Fruit fly (Drosophila melanogaster) whole organism, wandering third instar larva: ENCODE data around the gene eIF5B.

Experiments
- CG32264 ChIP-seq: fragments of 200-800 bp; sonication (Bioruptor generic); optimal IDR thresholded peaks from 2 replicates; lab custom pipeline; 2016; ENCODE audit warnings: missing biosample characterization, missing genetic modification characterization
- Dif ChIP-seq: fragments of 200-275, 200-300 bp; sonication (Bioruptor generic); optimal IDR thresholded peaks from 2 replicates; lab custom pipeline; 2018; ENCODE audit warnings: missing biosample characterization, missing genetic modification characterization; ENCODE audit not compliant: partially characterized antibody
- Hr78 ChIP-seq: fragments of >200 bp; optimal IDR thresholded peaks from 2 replicates; lab custom pipeline; 2017; ENCODE audit warnings: missing biosample characterization, missing genetic modification characterization
- N ChIP-seq: fragments of >200 bp; optimal IDR thresholded peaks from 2 replicates; lab custom pipeline; 2018; ENCODE audit warnings: missing biosample characterization, missing external identifiers, missing genetic modification characterization
- dsf ChIP-seq: sonication (Bioruptor generic); optimal IDR thresholded peaks from 2 replicates; lab custom pipeline; 2016; ENCODE audit warnings: missing biosample characterization, missing genetic modification characterization, borderline replicate concordance
- psq ChIP-seq: fragments of 200-800 bp; sonication (Bioruptor generic); optimal IDR thresholded peaks from 3 replicates; lab custom pipeline; 2017; ENCODE audit warnings: missing biosample characterization, mild to moderate bottlenecking, missing genetic modification characterization, moderate library complexity

dm6 chr3L:3417759-3418158 is 43.0 kb downstream of the eIF5B start:
- no peak for TF ChIP-seq CG32264 (GFP tag; lab: Kevin White, UChicago)
- TF ChIP-seq dsf, result no peak
- TF ChIP-seq Dif (GFP tag; lab: Kevin White, UChicago), result no peak
- TF ChIP-seq Hr78, result no peak
- TF ChIP-seq psq (GFP tag; lab: Kevin White, UChicago), result no peak
- TF ChIP-seq N (GFP tag; lab: Kevin White, UChicago), result no peak
